Worm (Caenorhabditis elegans) whole organism, late embryonic: ENCODE data around the gene irld-21.

Experiments used
- ama-1 ChIP-seq: fragments of 150-350 bp; optimal IDR thresholded peaks from 2 replicates; lab custom pipeline; 2014
- ceh-18 ChIP-seq: sonication (generic microtip); optimal IDR thresholded peaks from 2 replicates; lab custom pipeline; 2016; ENCODE audit warnings: missing genetic modification characterization, missing compliant biosample characterization
- ceh-22 ChIP-seq: sonication (generic microtip); optimal IDR thresholded peaks from 2 replicates; lab custom pipeline; 2017; ENCODE audit warnings: missing biosample characterization, missing genetic modification characterization
- dmd-4 ChIP-seq: sonication (generic microtip); optimal IDR thresholded peaks from 2 replicates; lab custom pipeline; 2016; ENCODE audit warnings: borderline replicate concordance, missing genetic modification characterization, missing compliant biosample characterization
- fkh-10 ChIP-seq: fragments of 150-350 bp; optimal IDR thresholded peaks from 2 replicates; lab custom pipeline; 2014; ENCODE audit warnings: missing biosample characterization, missing genetic modification reagents, missing genetic modification characterization
- lin-11 ChIP-seq: fragments of 200-800 bp; sonication (Bioruptor generic); optimal IDR thresholded peaks from 2 replicates; lab custom pipeline; 2018; ENCODE audit warnings: mild to moderate bottlenecking, missing genetic modification characterization, missing compliant biosample characterization
- nfya-1 ChIP-seq: sonication (generic microtip); optimal IDR thresholded peaks from 2 replicates; lab custom pipeline; 2017; ENCODE audit warnings: missing genetic modification characterization, mild to moderate bottlenecking, missing compliant biosample characterization, antibody characterized with exemption, moderate library complexity
- pat-9 ChIP-seq: fragments of 200-800 bp; sonication (Bioruptor generic); optimal IDR thresholded peaks from 2 replicates; lab custom pipeline; 2018; ENCODE audit warnings: mild to moderate bottlenecking, missing genetic modification characterization, moderate library complexity, missing compliant biosample characterization
- pha-4 ChIP-seq: fragments of 150-350 bp; optimal IDR thresholded peaks from 2 replicates; lab custom pipeline; 2018; ENCODE audit warnings: missing biosample characterization, missing genetic modification reagents, missing genetic modification characterization
- pqm-1 ChIP-seq: sonication (generic microtip); optimal IDR thresholded peaks from 2 replicates; lab custom pipeline; 2016; ENCODE audit warnings: missing genetic modification characterization, missing compliant biosample characterization
- ttx-3 ChIP-seq: sonication (generic microtip); optimal IDR thresholded peaks from 2 replicates; lab custom pipeline; 2016; ENCODE audit warnings: missing genetic modification reagents, missing genetic modification characterization, missing compliant biosample characterization
- unc-3 ChIP-seq, 2 experiments: fragments of 200-800 bp in 1 of 2; sonication (Bioruptor generic) in 1 of 2; sonication (generic microtip) in 1 of 2; conservative IDR thresholded peaks in 1 of 2; optimal IDR thresholded peaks in 1 of 2; 2 replicates each; pipeline versions ENCODE4 v1.3.6 to Lab custom; 2016 to 2022; ENCODE audit warnings: missing compliant biosample characterization in 2 of 2, missing genetic modification characterization in 2 of 2, missing genetic modification reagents in 1 of 2
- unc-86 ChIP-seq: sonication (generic microtip); optimal IDR thresholded peaks from 2 replicates; lab custom pipeline; 2016; ENCODE audit warnings: missing genetic modification characterization, missing compliant biosample characterization

DNA sequence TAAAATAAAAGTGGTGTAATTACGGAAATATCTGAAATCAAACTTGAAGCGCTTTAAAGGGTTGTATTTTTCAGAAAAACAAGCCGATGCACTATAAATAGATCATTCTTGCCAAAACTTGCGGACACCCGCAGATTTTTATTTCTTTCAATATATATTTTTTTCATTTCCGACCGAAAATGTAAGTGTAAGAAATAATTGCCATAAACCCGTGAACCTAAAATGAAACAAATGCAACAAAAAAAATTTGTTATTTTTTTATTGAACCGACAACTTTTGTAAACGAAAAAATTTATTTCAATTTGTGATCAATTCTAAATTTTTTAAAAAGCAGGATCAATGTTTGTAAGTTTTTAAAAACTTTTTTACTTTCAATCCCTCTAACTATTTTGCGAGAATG lies 41.3 kb downstream of the irld-21 start, which contains the start of gene W01B6.6:
- TF ChIP-seq ceh-22 (tag; lab: Kevin White, UChicago) (no peak), ceh-18 (tag; lab: Kevin White, UChicago) (no peak), pqm-1 (tag; lab: Kevin White, UChicago) (no peak), unc-3 (GFP tag; conservative IDR thresholded peaks at IDR 0.05; lab: Robert Waterston, UW) (no peak), unc-3 (tag; optimal IDR thresholded peaks at IDR 0.05; lab: Kevin White, UChicago) (no peak), nfya-1 (tag; lab: Kevin White, UChicago) (no peak), ttx-3 (tag; lab: Kevin White, UChicago) (no peak), dmd-4 (no peak), unc-86 (tag; lab: Kevin White, UChicago) (no peak), lin-11 (tag; lab: Kevin White, UChicago) (no peak), fkh-10 (no peak), pat-9 (no peak), ama-1 (no peak), pha-4 (tag; lab: Kevin White, UChicago) (no peak)
